Worm (Caenorhabditis elegans): ENCODE data around the gene npr-43.
A peak's percentile ranks its signal among the peaks of the same experiment; 100 is the strongest.

Gene npr-43

ce11 chrV:14347234-14347826 is 31.6 kb downstream of the npr-43 start, which contains the start of gene cept-2 (continued):
- TF ChIP-seq hrde-1 (tag; optimal IDR thresholded peaks at IDR 0.05; ENCODE audit: borderline replicate concordance), result no peak
- TF ChIP-seq mcd-1 (GFP tag; IDR thresholded peaks at IDR 0.05), result peak; percentile 98
- peak; percentile 66 for TF ChIP-seq tlf-1 (GFP tag; optimal IDR thresholded peaks at IDR 0.05)
- TF ChIP-seq nhr-80 (tag; optimal IDR thresholded peaks at IDR 0.05), result peak; percentile 54
- TF ChIP-seq somi-1 (GFP tag; optimal IDR thresholded peaks at IDR 0.05), result peak; percentile 57

ce11 chrV:14341672-14342071 is 37.2 kb downstream of the npr-43 start, which contains the start of gene F47B8.10:
Gene F47B8.10, plus strand, starts transcription at chrV:14341972.
- TF ChIP-seq him-1 (tag; optimal IDR thresholded peaks at IDR 0.05), result no peak
- no peak for TF ChIP-seq tbp1 (GFP tag; optimal IDR thresholded peaks at IDR 0.05)
- no peak for TF ChIP-seq ztf-18 (tag; optimal IDR thresholded peaks at IDR 0.05)
- TF ChIP-seq mxl-1 (tag; optimal IDR thresholded peaks at IDR 0.05), result no peak
- no peak for TF ChIP-seq F22D6.2 (tag; optimal IDR thresholded peaks at IDR 0.05)
- TF ChIP-seq F37B4.10 (GFP tag; IDR thresholded peaks at IDR 0.05), result no peak
- no peak for TF ChIP-seq pha-4 (tag; optimal IDR thresholded peaks at IDR 0.05)
- TF ChIP-seq hmg-1.2 (GFP tag; IDR thresholded peaks at IDR 0.05), result no peak
- no peak for TF ChIP-seq F57C9.4 (tag; optimal IDR thresholded peaks at IDR 0.05)
- no peak for TF ChIP-seq attf-6 (GFP tag; IDR thresholded peaks at IDR 0.05)
- TF ChIP-seq ztf-3 (GFP tag; optimal IDR thresholded peaks at IDR 0.05), result no peak
- no peak for TF ChIP-seq aptf-3 (GFP tag; IDR thresholded peaks at IDR 0.05)
- TF ChIP-seq ccch-3 (GFP tag; optimal IDR thresholded peaks at IDR 0.05), result no peak
- TF ChIP-seq xnd-1 (tag; optimal IDR thresholded peaks at IDR 0.05), result no peak
- no peak for TF ChIP-seq gei-17 (GFP tag; optimal IDR thresholded peaks at IDR 0.05)
- TF ChIP-seq lin-26 (GFP tag; IDR thresholded peaks at IDR 0.05), result no peak
- TF ChIP-seq ztf-28 (GFP tag; IDR thresholded peaks at IDR 0.05), result no peak

- TF ChIP-seq gei-17 (GFP tag; optimal IDR thresholded peaks at IDR 0.05) (no peak), egl-18 (GFP tag; IDR thresholded peaks at IDR 0.05) (no peak), dpl-1 (GFP tag; optimal IDR thresholded peaks at IDR 0.05) (no peak)
Observed at ce11 chrV:14336655-14337054, 42.2 kb downstream of the npr-43 start, which contains the start of gene srm-6. Gene srm-6, plus strand, starts transcription at chrV:14336955.

- no peak for TF ChIP-seq ZK185.1 (tag; optimal IDR thresholded peaks at IDR 0.05; ENCODE audit: poor library complexity, severe bottlenecking)
- no peak for TF ChIP-seq snpc-1.1 (tag; optimal IDR thresholded peaks at IDR 0.05; ENCODE audit: insufficient read depth)
- no peak for TF ChIP-seq hsf-1 (GFP tag; IDR thresholded peaks at IDR 0.05)
- TF ChIP-seq B0019.2 (GFP tag; conservative IDR thresholded peaks at IDR 0.05), result no peak
- TF ChIP-seq mxl-1 (tag; optimal IDR thresholded peaks at IDR 0.05), result no peak
- TF ChIP-seq ceh-40 (GFP tag; IDR thresholded peaks at IDR 0.05), result no peak
- TF ChIP-seq bed-1 (GFP tag; IDR thresholded peaks at IDR 0.05), result no peak
- TF ChIP-seq lin-54 (GFP tag; optimal IDR thresholded peaks at IDR 0.05), result no peak
- TF ChIP-seq hmg-1.2 (GFP tag; IDR thresholded peaks at IDR 0.05), result no peak
- TF ChIP-seq F55B11.4 (tag; optimal IDR thresholded peaks at IDR 0.05; ENCODE audit: borderline replicate concordance, insufficient read depth), result no peak
- no peak for TF ChIP-seq ztf-6 (GFP tag; IDR thresholded peaks at IDR 0.05)
- no peak for TF ChIP-seq K11D2.4 (GFP tag; IDR thresholded peaks at IDR 0.05)
Observed at ce11 chrV:14334901-14335300, 44.0 kb downstream of the npr-43 start, which contains the start of gene srm-5. Gene srm-5, plus strand, starts transcription at chrV:14335201.

Measured in whole organism, young adult.